Worm (Caenorhabditis elegans): ENCODE measurements around the gene slc-36.5.

Gene slc-36.5

DNA sequence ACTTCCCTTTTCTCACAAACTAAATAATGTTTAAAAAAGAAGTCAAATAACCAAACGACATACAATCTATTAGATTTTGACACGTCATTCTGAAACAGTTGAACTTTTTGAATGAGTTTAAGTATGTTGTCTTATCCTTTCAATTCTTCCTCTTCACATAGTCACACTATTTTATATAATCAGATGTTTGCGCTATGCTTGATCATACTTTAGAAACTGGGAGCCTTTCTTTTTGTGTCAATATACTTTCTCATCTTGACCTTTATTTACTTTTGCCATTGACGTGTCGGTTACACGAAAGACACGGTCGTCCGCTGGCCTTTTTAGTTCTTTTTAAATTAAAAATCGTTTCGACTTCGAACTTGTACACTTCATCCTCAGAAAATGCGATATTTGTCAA lies 24.9 kb downstream of the slc-36.5 start, which contains the start of gene C04A2.15:
TSS of gene C04A2.15 (plus strand) at position 299 of the 400 bp plus-strand sequence.
- TF ChIP-seq hmg-4 (GFP tag; optimal IDR thresholded peaks at IDR 0.05) (no peak), ceh-13 (GFP tag; optimal IDR thresholded peaks at IDR 0.05) (no peak), sea-1 (GFP tag; conservative IDR thresholded peaks at IDR 0.05) (no peak), scrt-1 (GFP tag; IDR thresholded peaks at IDR 0.05) (no peak), aly-1 (tag; optimal IDR thresholded peaks at IDR 0.05) (no peak), ets-7 (tag; optimal IDR thresholded peaks at IDR 0.05) (no peak), B0310.2 (tag; optimal IDR thresholded peaks at IDR 0.05) (no peak), ceh-36 (tag; optimal IDR thresholded peaks at IDR 0.05) (no peak), flt-1 (GFP tag; IDR thresholded peaks at IDR 0.05) (no peak), F13C5.2 (tag; optimal IDR thresholded peaks at IDR 0.05) (no peak), hnd-1 (tag; optimal IDR thresholded peaks at IDR 0.05) (no peak), tra-4 (tag; optimal IDR thresholded peaks at IDR 0.05) (no peak), pes-1 (GFP tag; IDR thresholded peaks at IDR 0.05) (no peak), hmbx-1 (tag; optimal IDR thresholded peaks at IDR 0.05) (no peak), tbx-11 (GFP tag; IDR thresholded peaks at IDR 0.05) (no peak), tbx-37 (GFP tag; conservative IDR thresholded peaks at IDR 0.05) (no peak), ama-1 (optimal IDR thresholded peaks at IDR 0.05) (no peak)

DNA sequence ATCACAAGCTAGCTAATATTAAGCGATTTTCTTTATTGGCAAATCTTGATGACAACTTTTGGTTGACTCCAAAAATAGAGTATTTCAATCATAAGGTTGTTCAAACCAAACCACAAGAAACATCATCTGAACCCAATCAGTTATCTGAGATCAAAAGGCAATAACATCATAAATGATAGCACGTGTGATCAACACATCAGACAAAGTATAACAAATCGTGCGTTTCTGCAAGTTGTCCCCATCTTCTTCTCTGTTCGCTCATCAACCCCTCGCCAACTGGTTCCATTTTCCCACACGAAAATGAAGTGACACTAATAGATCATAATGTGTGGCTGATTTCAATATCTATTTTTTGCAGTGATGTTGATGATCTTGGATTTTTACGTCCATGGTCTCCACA lies 27.5 kb downstream of the slc-36.5 start:
- TF ChIP-seq B0310.2 (tag; optimal IDR thresholded peaks at IDR 0.05) (no peak), tbx-11 (GFP tag; IDR thresholded peaks at IDR 0.05) (no peak), tbx-37 (GFP tag; conservative IDR thresholded peaks at IDR 0.05) (no peak), hmg-4 (GFP tag; optimal IDR thresholded peaks at IDR 0.05) (no peak)

DNA sequence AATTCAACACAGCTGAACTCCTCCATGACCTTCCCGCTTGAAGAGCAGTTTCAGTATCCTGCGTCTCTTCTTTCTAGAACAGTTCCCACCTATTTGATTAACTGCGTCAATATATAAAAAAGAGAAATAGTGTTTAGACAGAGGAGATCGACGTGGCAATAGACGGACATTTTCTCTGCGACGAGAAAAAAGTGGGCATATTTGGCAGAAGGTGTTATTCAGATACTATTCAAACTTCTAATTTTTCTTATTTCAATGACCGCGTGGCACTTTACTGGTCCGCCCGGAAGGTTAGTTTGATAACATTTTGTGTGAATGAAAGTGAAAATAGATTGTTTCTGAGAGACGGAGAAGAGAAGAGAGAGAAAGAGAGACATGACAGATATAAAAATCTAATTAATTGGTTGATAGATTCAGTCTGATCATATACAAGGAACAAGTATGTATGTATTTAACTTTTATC lies 28.9 kb downstream of the slc-36.5 start, which contains the start of gene tbc-6:
TSS of gene tbc-6 (plus strand) at position 208 of the 463 bp plus-strand sequence.
- TF ChIP-seq F13C5.2 (tag; optimal IDR thresholded peaks at IDR 0.05) (no peak), B0310.2 (tag; optimal IDR thresholded peaks at IDR 0.05) (no peak), ama-1 (optimal IDR thresholded peaks at IDR 0.05) (peak; percentile 51)

- no peak for TF ChIP-seq tra-4 (tag; optimal IDR thresholded peaks at IDR 0.05)
- peak; percentile 1 for TF ChIP-seq ceh-36 (tag; optimal IDR thresholded peaks at IDR 0.05)
- TF ChIP-seq ama-1 (optimal IDR thresholded peaks at IDR 0.05), result no peak
- no peak for TF ChIP-seq scrt-1 (GFP tag; IDR thresholded peaks at IDR 0.05)
- TF ChIP-seq F13C5.2 (tag; optimal IDR thresholded peaks at IDR 0.05), result no peak
- TF ChIP-seq sea-1 (GFP tag; conservative IDR thresholded peaks at IDR 0.05), result 0 out of 2 replicates have a peak, but pooled peaks have one; percentile 26
- no peak for TF ChIP-seq ceh-13 (GFP tag; optimal IDR thresholded peaks at IDR 0.05)
- TF ChIP-seq tbx-37 (GFP tag; conservative IDR thresholded peaks at IDR 0.05), result no peak
These were observed 30.1 kb downstream of the slc-36.5 start for ce11 chrII:6846723-6847122.

DNA sequence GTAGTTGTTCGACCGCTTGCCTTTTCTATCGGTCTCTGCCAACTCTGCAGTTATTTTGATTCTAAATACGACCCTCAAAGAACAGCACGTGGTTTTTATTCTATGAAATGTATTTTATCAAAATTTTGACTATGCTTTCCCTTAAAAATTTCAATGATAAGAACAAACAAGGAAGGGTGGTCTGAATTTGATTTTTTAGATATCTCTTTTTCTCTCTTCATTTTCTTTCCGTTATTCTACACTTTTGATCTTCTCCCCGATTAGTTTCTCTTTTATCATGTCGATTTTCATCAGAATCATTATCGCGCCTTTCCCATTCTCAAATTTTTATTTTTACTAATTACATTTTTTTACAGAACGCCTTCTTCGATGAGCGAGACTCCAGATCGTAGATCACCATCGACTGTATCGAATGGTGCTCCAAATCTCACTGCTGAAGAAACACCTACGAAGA lies 31.8 kb downstream of the slc-36.5 start:
- TF ChIP-seq hmbx-1 (tag; optimal IDR thresholded peaks at IDR 0.05), result no peak
- 0 out of 2 replicates have a peak, but pooled peaks have one; percentile 8 for TF ChIP-seq scrt-1 (GFP tag; IDR thresholded peaks at IDR 0.05)

DNA sequence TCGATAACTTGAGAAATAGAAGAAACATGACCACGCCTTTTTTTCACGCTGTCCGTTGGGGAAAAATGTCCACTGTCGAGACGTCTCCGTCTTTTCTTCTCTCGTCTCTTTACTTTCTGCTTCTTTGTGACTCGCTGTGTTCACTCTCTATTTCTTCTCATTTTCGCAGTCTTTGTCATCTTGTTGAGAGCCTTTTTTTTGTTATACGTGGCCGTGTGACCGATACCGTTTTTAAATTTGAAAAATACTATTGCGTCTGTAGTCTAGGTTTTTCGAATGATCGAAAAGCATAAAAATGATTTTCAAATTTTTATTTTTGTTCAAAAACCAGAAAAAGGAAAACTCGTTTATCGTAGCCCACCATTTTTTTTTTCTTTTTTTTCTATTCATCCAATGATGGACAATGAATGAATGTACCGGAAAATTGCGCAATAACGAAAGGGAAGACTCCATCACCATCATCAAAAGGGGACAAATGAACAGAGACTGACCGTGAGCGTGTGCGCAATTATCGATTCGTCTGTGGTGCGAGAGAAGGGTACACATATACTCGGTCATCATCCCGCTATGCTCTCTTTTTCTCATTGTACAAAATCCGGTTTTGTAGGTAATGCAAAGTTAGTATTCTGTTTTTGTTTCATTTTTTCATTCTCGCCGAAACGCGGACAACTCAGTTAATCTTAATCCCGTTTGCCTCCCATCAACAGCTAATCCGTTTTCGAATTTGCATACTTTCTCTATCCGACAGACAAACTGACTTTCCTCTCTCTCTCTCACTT lies 32.4 kb downstream of the slc-36.5 start:
- TF ChIP-seq ceh-36 (tag; optimal IDR thresholded peaks at IDR 0.05), result peak; percentile 89
- peak; percentile 71 for TF ChIP-seq ets-7 (tag; optimal IDR thresholded peaks at IDR 0.05)
- no peak for TF ChIP-seq scrt-1 (GFP tag; IDR thresholded peaks at IDR 0.05)

DNA sequence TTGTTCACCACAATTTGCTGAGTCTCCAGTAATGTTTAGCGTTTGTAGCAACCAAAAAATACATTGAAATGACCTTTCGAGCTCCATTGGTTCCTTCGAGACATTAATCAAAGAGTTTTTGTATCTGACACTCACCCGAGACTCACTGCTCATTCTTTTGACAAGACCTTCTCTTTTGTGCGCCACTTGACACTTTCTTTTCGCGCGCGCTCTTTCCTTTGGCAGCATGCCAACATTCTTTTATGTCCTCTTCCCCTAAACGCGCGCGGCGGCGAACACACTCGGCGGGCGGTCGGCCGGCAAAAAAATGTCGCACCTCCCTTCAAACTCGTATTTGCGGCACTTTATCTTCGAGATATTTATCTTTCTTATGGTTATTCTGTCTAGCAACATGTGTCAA lies 33.2 kb downstream of the slc-36.5 start:
- TF ChIP-seq sea-1 (GFP tag; conservative IDR thresholded peaks at IDR 0.05), result no peak
- TF ChIP-seq hmbx-1 (tag; optimal IDR thresholded peaks at IDR 0.05), result no peak
- no peak for TF ChIP-seq aly-1 (tag; optimal IDR thresholded peaks at IDR 0.05)
- TF ChIP-seq ama-1 (optimal IDR thresholded peaks at IDR 0.05), result no peak
- TF ChIP-seq hnd-1 (tag; optimal IDR thresholded peaks at IDR 0.05), result no peak
- TF ChIP-seq B0310.2 (tag; optimal IDR thresholded peaks at IDR 0.05), result peak; percentile 17
- peak; percentile 56; the same call in 1 of the 2 replicates for TF ChIP-seq pes-1 (GFP tag; IDR thresholded peaks at IDR 0.05)
- no peak for TF ChIP-seq ets-7 (tag; optimal IDR thresholded peaks at IDR 0.05)
- TF ChIP-seq tbx-11 (GFP tag; IDR thresholded peaks at IDR 0.05), result no peak

ce11 chrII:6843211-6843610 lies 33.6 kb downstream of the slc-36.5 start:
- TF ChIP-seq aly-1 (tag; optimal IDR thresholded peaks at IDR 0.05) (no peak), hnd-1 (tag; optimal IDR thresholded peaks at IDR 0.05) (no peak), ama-1 (optimal IDR thresholded peaks at IDR 0.05) (peak; percentile 30), B0310.2 (tag; optimal IDR thresholded peaks at IDR 0.05) (no peak), ets-7 (tag; optimal IDR thresholded peaks at IDR 0.05) (no peak), sea-1 (GFP tag; conservative IDR thresholded peaks at IDR 0.05) (no peak), ceh-36 (tag; optimal IDR thresholded peaks at IDR 0.05) (no peak), flt-1 (GFP tag; IDR thresholded peaks at IDR 0.05) (no peak), pes-1 (GFP tag; IDR thresholded peaks at IDR 0.05) (no peak)
